Fruit fly (Drosophila melanogaster) whole organism, embryonic: ENCODE measurements around the gene Cnot4.
A peak's percentile ranks its signal among the peaks of the same experiment; 100 is the strongest.

Source experiments
- Asciz ChIP-seq: fragments of 200-800 bp; sonication (Bioruptor generic); optimal IDR thresholded peaks from 2 replicates; lab custom pipeline; 2017; ENCODE audit warnings: missing biosample characterization, mild to moderate bottlenecking, missing genetic modification characterization, missing genetic modification reagents
- Atf3 ChIP-seq: fragments of 200-800 bp; sonication (Bioruptor generic); optimal IDR thresholded peaks from 3 replicates; lab custom pipeline; 2016; ENCODE audit warnings: missing biosample characterization, missing genetic modification characterization
- Atf6 ChIP-seq: fragments of 200-800 bp; sonication (Bioruptor generic); IDR thresholded peaks from 2 replicates; pipeline ENCODE4 v1.3.6; 2022; ENCODE audit warnings: missing biosample characterization, missing genetic modification characterization
- Bdp1 ChIP-seq: fragments of 200-800 bp; sonication (Bioruptor generic); optimal IDR thresholded peaks from 3 replicates; lab custom pipeline; 2016; ENCODE audit warnings: missing biosample characterization, missing genetic modification characterization
- CG10431 ChIP-seq: fragments of 200-800 bp; sonication (Bioruptor generic); optimal IDR thresholded peaks from 3 replicates; lab custom pipeline; 2018; ENCODE audit warnings: missing biosample characterization, mild to moderate bottlenecking, missing genetic modification characterization
- CG10654 ChIP-seq: fragments of 200-800 bp; sonication (Bioruptor generic); optimal IDR thresholded peaks from 2 replicates; lab custom pipeline; 2016; ENCODE audit warnings: missing biosample characterization, missing genetic modification characterization
- CG11696 ChIP-seq: fragments of 200-800 bp; sonication (Bioruptor generic); IDR thresholded peaks from 2 replicates; pipeline ENCODE4 v1.3.6; 2022; ENCODE audit warnings: missing biosample characterization, missing genetic modification characterization
- CG12391 ChIP-seq: fragments of 200-800 bp; sonication (Bioruptor generic); optimal IDR thresholded peaks from 3 replicates; lab custom pipeline; 2018; ENCODE audit warnings: missing biosample characterization, mild to moderate bottlenecking, missing genetic modification characterization, moderate library complexity
- CG1529 ChIP-seq: fragments of 200-800 bp; sonication (Bioruptor generic); optimal IDR thresholded peaks from 3 replicates; lab custom pipeline; 2018; ENCODE audit warnings: missing biosample characterization, missing genetic modification characterization
- CG15514 ChIP-seq: fragments of 200-800 bp; sonication (Bioruptor generic); optimal IDR thresholded peaks from 3 replicates; lab custom pipeline; 2017; ENCODE audit warnings: missing biosample characterization, missing genetic modification characterization, mild to moderate bottlenecking, moderate library complexity, missing genetic modification reagents
- CG16815 ChIP-seq: fragments of 200-800 bp; sonication (Bioruptor generic); optimal IDR thresholded peaks from 3 replicates; lab custom pipeline; 2017; ENCODE audit warnings: missing biosample characterization, mild to moderate bottlenecking, missing genetic modification characterization
- CG17612 ChIP-seq: fragments of 200-800 bp; sonication (Bioruptor generic); IDR thresholded peaks from 2 replicates; pipeline ENCODE4 v1.3.6; 2022; ENCODE audit warnings: missing biosample characterization, missing genetic modification characterization
- CG17829 ChIP-seq: fragments of 200-800 bp; optimal IDR thresholded peaks from 2 replicates; lab custom pipeline; 2019; ENCODE audit warnings: missing biosample characterization, mild to moderate bottlenecking, missing genetic modification characterization, moderate library complexity
- CG2120 ChIP-seq: fragments of 200-800 bp; sonication (Bioruptor generic); optimal IDR thresholded peaks from 3 replicates; lab custom pipeline; 2016; ENCODE audit warnings: missing biosample characterization, missing genetic modification characterization
- CG34422 ChIP-seq: fragments of 200-800 bp; sonication (Bioruptor generic); IDR thresholded peaks from 3 replicates; pipeline ENCODE4 v1.3.6; 2022; ENCODE audit warnings: missing biosample characterization, missing genetic modification characterization
- CG3995 ChIP-seq: fragments of 200-800 bp; sonication (Bioruptor generic); optimal IDR thresholded peaks from 3 replicates; lab custom pipeline; 2016; ENCODE audit warnings: missing biosample characterization, missing genetic modification characterization
- CG4282 ChIP-seq: fragments of 200-800 bp; sonication (Bioruptor generic); optimal IDR thresholded peaks from 2 replicates; lab custom pipeline; 2016; ENCODE audit warnings: missing biosample characterization, missing genetic modification characterization
- CG4360 ChIP-seq: fragments of 200-800 bp; sonication (Bioruptor generic); IDR thresholded peaks from 2 replicates; pipeline ENCODE4 v1.3.6; 2022; ENCODE audit warnings: missing biosample characterization, missing genetic modification characterization
- CG7928 ChIP-seq: fragments of 200-800 bp; sonication (Bioruptor generic); optimal IDR thresholded peaks from 2 replicates; lab custom pipeline; 2017; ENCODE audit warnings: missing biosample characterization, mild to moderate bottlenecking, missing genetic modification characterization
- CG8388 ChIP-seq: fragments of 200-800 bp; sonication (Bioruptor generic); optimal IDR thresholded peaks from 2 replicates; lab custom pipeline; 2019; ENCODE audit warnings: missing biosample characterization, mild to moderate bottlenecking, missing genetic modification characterization, moderate library complexity
- CG9817 ChIP-seq: fragments of 200-800 bp; sonication (Bioruptor generic); optimal IDR thresholded peaks from 2 replicates; lab custom pipeline; 2018; ENCODE audit warnings: missing biosample characterization, mild to moderate bottlenecking, missing genetic modification characterization, moderate library complexity
- CG9932 ChIP-seq: fragments of 200-800 bp; sonication (Bioruptor generic); IDR thresholded peaks from 2 replicates; pipeline ENCODE4 v1.3.6; 2022; ENCODE audit warnings: missing biosample characterization, missing genetic modification characterization
- Chrac-16 ChIP-seq: fragments of 200-800 bp; sonication (Bioruptor generic); optimal IDR thresholded peaks from 3 replicates; lab custom pipeline; 2016; ENCODE audit warnings: missing biosample characterization, missing genetic modification characterization
- ERR ChIP-seq: fragments of 200-800 bp; sonication (Bioruptor generic); optimal IDR thresholded peaks from 2 replicates; lab custom pipeline; 2016; ENCODE audit warnings: missing biosample characterization, missing genetic modification characterization
- Ets65A ChIP-seq: fragments of 200-800 bp; sonication (Bioruptor generic); peaks from one replicate; lab custom pipeline; 2016; ENCODE audit warnings: missing biosample characterization, missing genetic modification characterization
- HmgZ ChIP-seq: fragments of 200-800 bp; sonication (Bioruptor generic); optimal IDR thresholded peaks from 2 replicates; lab custom pipeline; 2018; ENCODE audit warnings: missing biosample characterization, mild to moderate bottlenecking, missing genetic modification characterization
- NC2β ChIP-seq: fragments of 200-800 bp; sonication (Bioruptor generic); optimal IDR thresholded peaks from 2 replicates; lab custom pipeline; 2016; ENCODE audit warnings: missing biosample characterization, missing genetic modification characterization
- PHDP ChIP-seq: fragments of 200-800 bp; sonication (Bioruptor generic); optimal IDR thresholded peaks from 3 replicates; lab custom pipeline; 2018; ENCODE audit warnings: missing biosample characterization, mild to moderate bottlenecking, missing genetic modification characterization, moderate library complexity
- Pdp1 ChIP-seq, 2 experiments: fragments of 200-800 bp; sonication (Bioruptor generic); optimal IDR thresholded peaks; 3 replicates each; lab custom pipeline; 2016; ENCODE audit warnings: missing biosample characterization in 2 of 2, missing genetic modification characterization in 2 of 2, mild to moderate bottlenecking in 1 of 2, moderate library complexity in 1 of 2
- Scr ChIP-seq: fragments of 200-800 bp; sonication (Bioruptor generic); IDR thresholded peaks from 2 replicates; pipeline ENCODE4 v1.3.6; 2022; ENCODE audit warnings: missing biosample characterization, missing genetic modification characterization; ENCODE audit not compliant: partially characterized antibody
- Trl ChIP-seq, 3 experiments: fragments of >200 bp in 2 of 3; fragments of 200-800 bp in 1 of 3; sonication (Bioruptor generic) in 1 of 3; optimal IDR thresholded peaks; 2 replicates in 1 of 3; 3 replicates in 2 of 3; lab custom pipeline; 2016 to 2017; ENCODE audit warnings: missing biosample characterization in 1 of 3, missing genetic modification characterization in 1 of 3
- Xbp1 ChIP-seq: fragments of 200-800 bp; sonication (Bioruptor generic); optimal IDR thresholded peaks from 3 replicates; lab custom pipeline; 2016; ENCODE audit warnings: missing biosample characterization, mild to moderate bottlenecking, missing genetic modification characterization
- ab ChIP-seq: fragments of 200-800 bp; sonication (Bioruptor generic); optimal IDR thresholded peaks from 2 replicates; lab custom pipeline; 2016; ENCODE audit warnings: missing biosample characterization, missing genetic modification characterization
- chm ChIP-seq: fragments of 200-800 bp; sonication (Bioruptor generic); IDR thresholded peaks from 2 replicates; pipeline ENCODE4 v1.3.6; 2022; ENCODE audit warnings: missing biosample characterization, missing genetic modification characterization
- ems ChIP-seq: fragments of 200-800 bp; sonication (Bioruptor generic); optimal IDR thresholded peaks from 3 replicates; lab custom pipeline; 2016; ENCODE audit warnings: missing biosample characterization, missing genetic modification characterization
- fd96Cb ChIP-seq: fragments of 200-800 bp; sonication (Bioruptor generic); optimal IDR thresholded peaks from 2 replicates; lab custom pipeline; 2018; ENCODE audit warnings: missing biosample characterization, mild to moderate bottlenecking, missing genetic modification characterization, moderate library complexity
- fru ChIP-seq: fragments of >200 bp; optimal IDR thresholded peaks from 2 replicates; lab custom pipeline; 2017
- insv ChIP-seq, 2 experiments: fragments of 200-800 bp; sonication (Bioruptor generic); optimal IDR thresholded peaks; 3 replicates each; lab custom pipeline; 2016 to 2018; ENCODE audit warnings: missing biosample characterization in 2 of 2, missing genetic modification characterization in 2 of 2
- klu ChIP-seq: fragments of 200-800 bp; sonication (Bioruptor generic); IDR thresholded peaks from 2 replicates; pipeline ENCODE4 v1.3.6; 2022; ENCODE audit warnings: missing biosample characterization, missing genetic modification characterization
- kni ChIP-seq: fragments of 200-800 bp; sonication (Bioruptor generic); optimal IDR thresholded peaks from 3 replicates; lab custom pipeline; 2017; ENCODE audit warnings: mild to moderate bottlenecking, missing biosample characterization, missing genetic modification reagents, missing genetic modification characterization
- lilli ChIP-seq: fragments of 200-800 bp; sonication (Bioruptor generic); optimal IDR thresholded peaks from 3 replicates; lab custom pipeline; 2016; ENCODE audit warnings: missing biosample characterization, missing genetic modification characterization
- mirr ChIP-seq: fragments of 200-800 bp; sonication (Bioruptor generic); optimal IDR thresholded peaks from 3 replicates; lab custom pipeline; 2018; ENCODE audit warnings: missing biosample characterization, mild to moderate bottlenecking, missing genetic modification characterization
- nerfin-1 ChIP-seq: fragments of 200-800 bp; sonication (Bioruptor generic); optimal IDR thresholded peaks from 3 replicates; lab custom pipeline; 2019; ENCODE audit warnings: missing biosample characterization, mild to moderate bottlenecking, missing genetic modification characterization, moderate library complexity
- odd ChIP-seq: fragments of 200-800 bp; sonication (Bioruptor generic); optimal IDR thresholded peaks from 2 replicates; lab custom pipeline; 2017; ENCODE audit warnings: missing biosample characterization, mild to moderate bottlenecking, missing genetic modification characterization
- pfk ChIP-seq: fragments of 200-800 bp; sonication (Bioruptor generic); optimal IDR thresholded peaks from 2 replicates; lab custom pipeline; 2018; ENCODE audit warnings: missing biosample characterization, mild to moderate bottlenecking, missing genetic modification characterization, moderate library complexity
- sqz ChIP-seq: fragments of 200-800 bp; sonication (Bioruptor generic); optimal IDR thresholded peaks from 3 replicates; lab custom pipeline; 2018; ENCODE audit warnings: missing biosample characterization, mild to moderate bottlenecking, missing genetic modification characterization
- stwl ChIP-seq: fragments of 200-800 bp; sonication (Bioruptor generic); optimal IDR thresholded peaks from 3 replicates; lab custom pipeline; 2018; ENCODE audit warnings: missing biosample characterization, mild to moderate bottlenecking, missing genetic modification characterization, moderate library complexity
- toy ChIP-seq: fragments of 200-800 bp; sonication (Bioruptor generic); IDR thresholded peaks from 2 replicates; pipeline ENCODE4 v1.3.6; 2022; ENCODE audit warnings: missing biosample characterization, missing genetic modification characterization
- wek ChIP-seq: fragments of 200-800 bp; sonication (Bioruptor generic); optimal IDR thresholded peaks from 3 replicates; lab custom pipeline; 2018; ENCODE audit warnings: missing biosample characterization, mild to moderate bottlenecking, missing genetic modification characterization, moderate library complexity

Gene Cnot4

dm6 chr2L:10413251-10414127 is 17.0 kb downstream of the Cnot4 start, which contains the start of the genes CG5355 and Klp31E (continued):
- no peak for TF ChIP-seq NC2β
- TF ChIP-seq CG1529: peak; percentile 1
- peak; percentile 17 for TF ChIP-seq Bdp1 (GFP tag; lab: Kevin White, UChicago)
- TF ChIP-seq wek (GFP tag; lab: Kevin White, UChicago): peak; percentile 89
- peak; percentile 10 for TF ChIP-seq CG3995
- no peak for TF ChIP-seq toy (GFP tag; lab: Robert Waterston, UW)
- TF ChIP-seq CG7928 (GFP tag; lab: Kevin White, UChicago): no peak
- no peak for TF ChIP-seq fru (lab: Kevin White, UChicago)
- peak; percentile 25 for TF ChIP-seq HmgZ
- TF ChIP-seq ERR (GFP tag; lab: Kevin White, UChicago): no peak
- TF ChIP-seq CG9932 (GFP tag; lab: Robert Waterston, UW): peak; percentile 60
- TF ChIP-seq Pdp1 (GFP tag; optimal IDR thresholded peaks at IDR 0.05; lab: Kevin White, UChicago): peak in 1 of 2 experiments; percentile 62
- no peak for TF ChIP-seq CG4360
- TF ChIP-seq lilli: peak; percentile 74
- TF ChIP-seq Atf3 (GFP tag; lab: Kevin White, UChicago): peak; percentile 51
- peak; percentile 64 for TF ChIP-seq CG16815 (GFP tag; lab: Kevin White, UChicago)
- peak; percentile 56 for TF ChIP-seq PHDP
- peak; percentile 18; the same call in 1 of the 3 replicates for TF ChIP-seq CG34422
- TF ChIP-seq CG4282 (GFP tag; lab: Kevin White, UChicago): no peak
- TF ChIP-seq CG11696 (GFP tag; lab: Robert Waterston, UW): peak; percentile 61; the same call in 1 of the 2 replicates
- TF ChIP-seq CG15514 (GFP tag; lab: Kevin White, UChicago): peak; percentile 39
- TF ChIP-seq Atf6 (GFP tag; lab: Robert Waterston, UW): peak; percentile 62
- peak; percentile 81 for TF ChIP-seq Scr (GFP tag; lab: Robert Waterston, UW)
- TF ChIP-seq pfk (GFP tag; lab: Kevin White, UChicago): peak; percentile 41
- TF ChIP-seq CG8388 (GFP tag; lab: Kevin White, UChicago): peak; percentile 64
- TF ChIP-seq CG2120 (GFP tag; lab: Kevin White, UChicago): peak; percentile 72
- no peak for TF ChIP-seq mirr
- peak; percentile 31 for TF ChIP-seq nerfin-1 (tag; lab: Kevin White, UChicago)
- TF ChIP-seq odd (GFP tag; lab: Kevin White, UChicago): peak; percentile 63
- TF ChIP-seq kni (GFP tag; lab: Kevin White, UChicago): no peak
- peak; percentile 84 for TF ChIP-seq CG12391 (tag; lab: Kevin White, UChicago)
- TF ChIP-seq ems (GFP tag; lab: Kevin White, UChicago): peak; percentile 46
- no peak for TF ChIP-seq sqz (GFP tag; lab: Kevin White, UChicago)
- TF ChIP-seq Ets65A (GFP tag; lab: Kevin White, UChicago): peak; percentile 72
- TF ChIP-seq stwl: peak; percentile 3
- peak; percentile 84 for TF ChIP-seq CG17829
- peak; percentile 74 for TF ChIP-seq CG9817
- no peak for TF ChIP-seq Trl (optimal IDR thresholded peaks at IDR 0.05; lab: Kevin White, UChicago)
- no peak for TF ChIP-seq Trl (GFP tag; optimal IDR thresholded peaks at IDR 0.05; lab: Kevin White, UChicago)
- peak; percentile 71 for TF ChIP-seq Xbp1 (GFP tag; lab: Kevin White, UChicago)
- TF ChIP-seq chm (GFP tag; lab: Robert Waterston, UW): peak; percentile 34
- peak; percentile 64 for TF ChIP-seq fd96Cb (tag; lab: Kevin White, UChicago)
- peak; percentile 61 for TF ChIP-seq CG10654 (GFP tag; lab: Kevin White, UChicago)
- no peak for TF ChIP-seq CG17612
- peak; percentile 64 for TF ChIP-seq Asciz (GFP tag; lab: Kevin White, UChicago)
- no peak for TF ChIP-seq klu (GFP tag; lab: Robert Waterston, UW)
- peak in 1 of 2 experiments; percentile 26 for TF ChIP-seq insv (GFP tag; optimal IDR thresholded peaks at IDR 0.05; lab: Kevin White, UChicago)
- peak; percentile 66 for TF ChIP-seq Chrac-16 (GFP tag; lab: Kevin White, UChicago)
- TF ChIP-seq CG10431: peak; percentile 46
- no peak for TF ChIP-seq ab (GFP tag; lab: Kevin White, UChicago)
